Fruit fly (Drosophila melanogaster): ENCODE results near the gene Drep4.

Drep4 gene

DNA sequence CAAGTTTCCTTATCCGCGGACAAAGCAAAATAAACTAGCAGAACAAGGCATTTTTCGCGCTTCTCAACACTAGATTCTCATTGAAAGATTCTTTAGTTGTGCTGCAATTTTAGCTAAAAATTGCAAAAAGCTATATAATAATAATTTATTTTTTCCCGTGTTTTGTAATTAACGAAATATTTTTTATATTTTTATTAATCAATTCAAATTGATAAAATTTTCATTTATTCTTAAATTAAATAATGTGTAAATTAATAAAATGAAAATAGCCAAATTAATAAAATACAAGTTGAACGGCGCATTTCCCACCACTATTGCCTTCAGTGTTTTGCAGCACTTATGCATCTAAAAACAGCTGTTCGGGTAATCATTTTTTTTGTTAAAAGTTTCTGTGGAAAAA, at the start of gene Drep4, which contains the start of gene Uvrag:
Gene Drep4, minus strand, starts transcription at position 7 of the 400 bp plus-strand sequence.
Gene Uvrag, plus strand, starts transcription at position 322 of the 400 bp plus-strand sequence.
- TF ChIP-seq Myc (optimal IDR thresholded peaks at IDR 0.05), result no peak
- TF ChIP-seq h (optimal IDR thresholded peaks at IDR 0.05), result no peak
- no peak for TF ChIP-seq Sin3A (optimal IDR thresholded peaks at IDR 0.05)
- no peak for TF ChIP-seq psq (optimal IDR thresholded peaks at IDR 0.05)
- no peak for TF ChIP-seq insv (optimal IDR thresholded peaks at IDR 0.05)
- TF ChIP-seq ttk (optimal IDR thresholded peaks at IDR 0.05), result no peak

- TF ChIP-seq Myc (optimal IDR thresholded peaks at IDR 0.05), result no peak
These were observed 46.5 kb upstream of the Drep4 start for dm6 chr2L:13332736-13333135.

DNA sequence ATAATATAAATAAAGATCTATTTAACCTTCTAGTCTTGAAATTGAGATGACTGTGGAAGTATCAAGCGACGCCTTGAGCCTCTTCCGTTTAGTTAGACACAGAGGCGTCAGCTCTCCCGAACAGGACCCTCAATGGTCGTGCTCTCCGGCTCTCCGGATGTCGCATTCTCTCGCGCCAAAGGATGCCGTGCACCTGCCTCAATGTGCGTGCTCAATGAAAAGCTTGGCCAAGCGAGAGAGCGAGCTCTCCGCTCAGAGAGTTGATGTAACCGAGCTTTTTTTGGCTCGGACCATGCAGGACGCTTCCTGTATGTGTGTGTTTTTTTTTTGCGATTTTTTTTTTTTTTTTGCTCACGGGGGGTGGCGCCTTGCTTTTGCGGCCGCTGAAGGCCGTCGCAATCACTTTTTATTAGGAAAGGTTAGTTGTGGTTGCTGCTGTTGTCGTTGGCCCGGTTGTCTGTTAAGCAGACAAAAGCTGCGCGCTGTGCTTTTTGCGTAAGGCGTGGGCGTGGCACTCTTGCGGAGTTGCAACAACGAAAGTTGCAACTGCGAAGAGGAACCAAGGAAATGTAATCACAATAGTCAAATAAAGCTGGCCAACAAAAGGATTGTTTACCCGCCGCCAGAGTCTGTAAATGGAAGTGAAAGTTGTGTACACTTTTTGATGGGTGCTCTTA, 45.7 kb upstream of the Drep4 start:
- TF ChIP-seq Sin3A (optimal IDR thresholded peaks at IDR 0.05) (no peak), insv (optimal IDR thresholded peaks at IDR 0.05) (no peak), Myc (optimal IDR thresholded peaks at IDR 0.05) (no peak), psq (optimal IDR thresholded peaks at IDR 0.05) (no peak), h (optimal IDR thresholded peaks at IDR 0.05) (no peak), ttk (optimal IDR thresholded peaks at IDR 0.05) (no peak)

- TF ChIP-seq insv (optimal IDR thresholded peaks at IDR 0.05) (no peak), ttk (optimal IDR thresholded peaks at IDR 0.05) (no peak), Myc (optimal IDR thresholded peaks at IDR 0.05) (no peak), psq (optimal IDR thresholded peaks at IDR 0.05) (no peak), Sin3A (optimal IDR thresholded peaks at IDR 0.05) (no peak), h (optimal IDR thresholded peaks at IDR 0.05) (no peak)
These were observed 44.8 kb upstream of the Drep4 start, which contains the start of gene hbt for dm6 chr2L:13331021-13331420. hbt (minus strand) TSS chr2L:13331121.

- TF ChIP-seq insv (optimal IDR thresholded peaks at IDR 0.05) (no peak), Myc (optimal IDR thresholded peaks at IDR 0.05) (no peak), ttk (optimal IDR thresholded peaks at IDR 0.05) (no peak), Sin3A (optimal IDR thresholded peaks at IDR 0.05) (no peak), h (optimal IDR thresholded peaks at IDR 0.05) (no peak), psq (optimal IDR thresholded peaks at IDR 0.05) (no peak)
These were observed 39.6 kb upstream of the Drep4 start for dm6 chr2L:13325823-13326222.

DNA sequence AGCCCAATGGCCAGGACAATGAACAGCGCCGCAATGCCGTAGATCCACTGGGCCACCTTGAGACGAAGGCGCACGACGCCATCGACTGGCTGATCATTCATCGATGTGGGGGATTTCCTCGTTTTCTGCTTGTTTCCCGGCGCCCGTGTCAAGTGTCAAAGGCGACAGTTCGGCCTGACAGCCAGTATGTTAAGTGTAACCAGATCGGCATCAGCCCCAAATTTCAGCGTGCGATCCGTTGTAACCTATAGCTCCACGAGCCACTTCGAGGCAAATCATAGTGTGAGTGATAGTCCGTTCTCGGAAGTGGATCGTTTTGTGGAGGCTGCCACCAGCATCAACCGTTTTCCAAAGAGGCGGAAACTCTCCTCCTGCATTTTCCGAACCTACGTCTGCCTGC, 20.4 kb upstream of the Drep4 start, which contains the start of gene CG43779:
Gene CG43779, minus strand, starts transcription at position 101 of the 400 bp plus-strand sequence.
- TF ChIP-seq Myc (optimal IDR thresholded peaks at IDR 0.05) (no peak), ttk (optimal IDR thresholded peaks at IDR 0.05) (no peak), psq (optimal IDR thresholded peaks at IDR 0.05) (no peak), insv (optimal IDR thresholded peaks at IDR 0.05) (no peak), Sin3A (optimal IDR thresholded peaks at IDR 0.05) (no peak), h (optimal IDR thresholded peaks at IDR 0.05) (no peak)

- TF ChIP-seq Sin3A (optimal IDR thresholded peaks at IDR 0.05) (no peak), ttk (optimal IDR thresholded peaks at IDR 0.05) (no peak), h (optimal IDR thresholded peaks at IDR 0.05) (no peak), psq (optimal IDR thresholded peaks at IDR 0.05) (no peak), insv (optimal IDR thresholded peaks at IDR 0.05) (no peak), Myc (optimal IDR thresholded peaks at IDR 0.05) (no peak)
These were observed 18.7 kb upstream of the Drep4 start for dm6 chr2L:13305000-13305399.

DNA sequence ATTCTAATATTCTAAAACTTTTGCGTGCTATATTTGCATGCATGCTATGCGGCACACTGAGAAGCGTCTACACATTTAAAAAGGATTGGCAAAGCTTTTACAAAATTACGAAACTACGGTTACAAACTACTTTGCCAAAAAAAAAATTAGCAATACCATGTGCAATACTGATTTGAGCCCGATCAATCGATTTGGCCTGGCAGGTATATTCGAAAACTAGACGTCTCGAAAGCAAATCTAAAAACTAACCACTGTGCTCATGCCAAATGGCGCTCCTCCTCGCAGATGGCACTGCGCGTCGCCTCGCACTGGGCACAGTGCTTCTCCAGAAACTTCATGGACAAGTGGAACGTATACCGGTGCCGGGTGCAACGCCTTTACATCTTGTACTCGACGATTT, 18.2 kb upstream of the Drep4 start, which contains the start of gene CG16825:
Gene CG16825, plus strand, starts transcription at position 301 of the 400 bp plus-strand sequence.
- TF ChIP-seq Myc (optimal IDR thresholded peaks at IDR 0.05), result no peak
- TF ChIP-seq ttk (optimal IDR thresholded peaks at IDR 0.05), result no peak
- no peak for TF ChIP-seq h (optimal IDR thresholded peaks at IDR 0.05)
- TF ChIP-seq psq (optimal IDR thresholded peaks at IDR 0.05), result no peak
- no peak for TF ChIP-seq Sin3A (optimal IDR thresholded peaks at IDR 0.05)
- no peak for TF ChIP-seq insv (optimal IDR thresholded peaks at IDR 0.05)

DNA sequence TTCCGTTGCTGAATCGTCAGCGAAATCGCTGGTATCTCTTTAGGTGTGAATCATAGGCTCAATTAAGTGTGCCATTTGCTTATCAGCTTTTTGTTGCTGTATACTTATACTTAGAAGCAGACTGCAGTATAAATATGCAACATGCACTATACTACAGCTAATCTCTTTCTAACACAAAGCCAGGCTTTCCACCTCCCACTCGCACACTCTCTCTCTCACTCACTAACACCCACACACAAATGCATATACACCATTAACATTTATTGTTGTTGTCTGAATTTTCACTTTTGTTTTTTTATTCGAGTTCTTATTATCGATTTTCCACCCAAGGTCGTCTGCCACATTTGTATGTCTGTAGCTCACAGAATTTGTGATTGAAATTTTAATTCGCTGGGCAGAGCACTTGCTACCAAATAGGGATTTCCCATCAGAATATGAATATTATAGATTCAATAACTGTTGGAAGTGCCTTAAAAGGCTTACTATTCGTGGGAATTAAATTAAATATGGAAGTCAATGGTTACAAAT, 10.5 kb upstream of the Drep4 start:
- no peak for TF ChIP-seq psq (optimal IDR thresholded peaks at IDR 0.05)
- TF ChIP-seq insv (optimal IDR thresholded peaks at IDR 0.05), result no peak
- TF ChIP-seq ttk (optimal IDR thresholded peaks at IDR 0.05), result no peak
- TF ChIP-seq Sin3A (optimal IDR thresholded peaks at IDR 0.05), result no peak
- TF ChIP-seq Myc (optimal IDR thresholded peaks at IDR 0.05), result no peak
- TF ChIP-seq h (optimal IDR thresholded peaks at IDR 0.05), result no peak

DNA sequence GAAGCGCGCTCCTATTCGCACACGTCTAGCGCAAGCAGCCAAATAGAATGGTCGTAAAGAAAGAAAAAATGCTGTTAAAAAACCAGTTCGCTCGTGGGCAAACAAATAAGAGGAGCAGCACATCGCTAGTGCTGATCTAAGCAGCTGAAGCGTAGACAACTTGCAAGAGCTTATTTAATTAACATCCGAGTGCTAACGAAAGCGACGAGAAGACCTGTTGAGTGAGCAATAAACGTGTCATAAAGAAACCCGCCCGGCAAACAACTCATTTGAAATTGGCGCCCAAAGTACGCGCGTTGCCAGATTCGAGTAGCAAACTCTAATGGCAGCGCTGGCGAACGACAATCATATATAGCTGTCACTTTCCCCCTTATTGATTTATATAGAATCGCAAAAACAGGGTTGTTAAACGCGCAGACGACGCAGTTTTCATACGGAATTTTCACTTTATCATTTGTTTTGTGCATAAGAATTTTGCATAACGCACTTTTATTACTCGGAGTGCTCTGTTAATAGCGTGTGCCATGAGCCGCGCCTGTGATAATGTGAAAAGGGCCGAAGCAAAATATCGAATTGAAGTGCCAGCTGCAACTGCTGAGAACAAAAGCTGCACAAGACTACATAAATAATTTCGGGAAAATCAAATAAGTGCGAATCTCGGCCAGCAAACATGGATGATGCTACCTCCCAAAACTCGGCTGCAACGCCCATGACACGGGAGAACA, 9.9 kb upstream of the Drep4 start:
- no peak for TF ChIP-seq ttk (optimal IDR thresholded peaks at IDR 0.05)
- no peak for TF ChIP-seq Myc (optimal IDR thresholded peaks at IDR 0.05)
- no peak for TF ChIP-seq psq (optimal IDR thresholded peaks at IDR 0.05)
- TF ChIP-seq h (optimal IDR thresholded peaks at IDR 0.05), result no peak
- TF ChIP-seq insv (optimal IDR thresholded peaks at IDR 0.05), result no peak

dm6 chr2L:13292626-13293025, 6.4 kb upstream of the Drep4 start, which contains the start of gene CG16824:
CG16824 (plus strand) TSS chr2L:13293009.
- TF ChIP-seq insv (optimal IDR thresholded peaks at IDR 0.05) (no peak), psq (optimal IDR thresholded peaks at IDR 0.05) (no peak), h (optimal IDR thresholded peaks at IDR 0.05) (no peak), Sin3A (optimal IDR thresholded peaks at IDR 0.05) (no peak), ttk (optimal IDR thresholded peaks at IDR 0.05) (no peak), Myc (optimal IDR thresholded peaks at IDR 0.05) (no peak)

dm6 chr2L:13291960-13292487, 5.8 kb upstream of the Drep4 start:
- no peak for TF ChIP-seq Myc (optimal IDR thresholded peaks at IDR 0.05)
- no peak for TF ChIP-seq insv (optimal IDR thresholded peaks at IDR 0.05)
- TF ChIP-seq Sin3A (optimal IDR thresholded peaks at IDR 0.05), result no peak
- no peak for TF ChIP-seq ttk (optimal IDR thresholded peaks at IDR 0.05)
- TF ChIP-seq h (optimal IDR thresholded peaks at IDR 0.05), result no peak
- TF ChIP-seq psq (optimal IDR thresholded peaks at IDR 0.05), result no peak
